Worm (Caenorhabditis elegans) whole organism, L1 larva: ENCODE results near the gene vps-45.
A peak's percentile ranks its signal among the peaks of the same experiment; 100 is the strongest.

Experiments used
- C04F5.9 ChIP-seq: sonication (generic microtip); optimal IDR thresholded peaks from 2 replicates; lab custom pipeline; 2016; ENCODE audit warnings: missing genetic modification characterization, missing compliant biosample characterization
- Y116A8C.19 ChIP-seq: sonication (generic microtip); optimal IDR thresholded peaks from 2 replicates; lab custom pipeline; 2016; ENCODE audit warnings: missing compliant biosample characterization, missing genetic modification characterization, borderline replicate concordance
- aha-1 ChIP-seq: fragments of 150-350 bp; optimal IDR thresholded peaks from 2 replicates; lab custom pipeline; 2014; ENCODE audit warnings: missing biosample characterization, missing genetic modification characterization
- blmp-1 ChIP-seq: fragments of 150-350 bp; optimal IDR thresholded peaks from 2 replicates; lab custom pipeline; 2014; ENCODE audit warnings: missing biosample characterization, missing genetic modification characterization
- ceh-63 ChIP-seq: fragments of 200-800 bp; sonication (Bioruptor generic); optimal IDR thresholded peaks from 2 replicates; lab custom pipeline; 2018; ENCODE audit warnings: mild to moderate bottlenecking, missing genetic modification characterization, missing compliant biosample characterization
- ceh-8 ChIP-seq: fragments of 200-800 bp; sonication (Bioruptor generic); optimal IDR thresholded peaks from 2 replicates; lab custom pipeline; 2018; ENCODE audit warnings: mild to moderate bottlenecking, missing genetic modification characterization, moderate library complexity, missing compliant biosample characterization
- ceh-82 ChIP-seq, 3 experiments: fragments of 150-350 bp in 1 of 3; sonication (generic microtip) in 2 of 3; optimal IDR thresholded peaks; 2 replicates each; lab custom pipeline; 2014 to 2017; ENCODE audit warnings: missing biosample characterization in 3 of 3, missing genetic modification characterization in 3 of 3
- ces-1 ChIP-seq: fragments of 150-350 bp; optimal IDR thresholded peaks from 2 replicates; lab custom pipeline; 2014; ENCODE audit warnings: missing biosample characterization, missing genetic modification reagents, missing genetic modification characterization
- dpl-1 ChIP-seq, 3 experiments: fragments of 150-350 bp in 2 of 3; sonication (generic microtip) in 1 of 3; optimal IDR thresholded peaks; 2 replicates each; lab custom pipeline; 2014 to 2017; ENCODE audit warnings: missing biosample characterization in 3 of 3, missing genetic modification characterization in 3 of 3, missing genetic modification reagents in 3 of 3
- efl-3 ChIP-seq: fragments of 200-800 bp; sonication (Bioruptor generic); optimal IDR thresholded peaks from 2 replicates; lab custom pipeline; 2018; ENCODE audit warnings: mild to moderate bottlenecking, missing genetic modification characterization, missing compliant biosample characterization
- egl-27 ChIP-seq, 2 experiments: fragments of 150-350 bp in 1 of 2; sonication (generic microtip); optimal IDR thresholded peaks; 3 replicates each; lab custom pipeline; 2017 to 2018; ENCODE audit warnings: missing biosample characterization in 2 of 2, missing genetic modification characterization in 2 of 2, missing genetic modification reagents in 2 of 2
- elt-3 ChIP-seq, 6 experiments: fragments of 150-350 bp in 1 of 6; sonication (generic microtip); optimal IDR thresholded peaks; 2 replicates each; lab custom pipeline; 2017 to 2018; ENCODE audit warnings: missing biosample characterization in 6 of 6, missing genetic modification characterization in 6 of 6, inconsistent platforms in 1 of 6
- fkh-10 ChIP-seq: sonication (generic microtip); optimal IDR thresholded peaks from 2 replicates; lab custom pipeline; 2017; ENCODE audit warnings: missing biosample characterization, missing genetic modification reagents, missing genetic modification characterization
- fkh-4 ChIP-seq: sonication (generic microtip); optimal IDR thresholded peaks from 2 replicates; lab custom pipeline; 2016; ENCODE audit warnings: missing compliant biosample characterization, missing genetic modification characterization, borderline replicate concordance
- grh-1 ChIP-seq: fragments of 200-800 bp; sonication (Bioruptor generic); IDR thresholded peaks from 2 replicates; pipeline ENCODE4 v1.3.6; 2022; ENCODE audit warnings: missing genetic modification reagents, missing genetic modification characterization, missing compliant biosample characterization
- hlh-17 ChIP-seq: fragments of 200-800 bp; sonication (Bioruptor generic); optimal IDR thresholded peaks from 2 replicates; lab custom pipeline; 2018; ENCODE audit warnings: missing genetic modification characterization, mild to moderate bottlenecking, missing compliant biosample characterization, moderate library complexity, borderline replicate concordance
- hlh-4 ChIP-seq: sonication (generic microtip); optimal IDR thresholded peaks from 2 replicates; lab custom pipeline; 2016; ENCODE audit warnings: mild to moderate bottlenecking, missing genetic modification characterization, missing compliant biosample characterization
- hpl-2 ChIP-seq: fragments of 150-350 bp; optimal IDR thresholded peaks from 2 replicates; lab custom pipeline; 2014; ENCODE audit warnings: missing biosample characterization, missing genetic modification reagents, missing genetic modification characterization
- jun-1 ChIP-seq: fragments of 150-350 bp; optimal IDR thresholded peaks from 2 replicates; lab custom pipeline; 2014; ENCODE audit warnings: missing biosample characterization, missing genetic modification reagents, missing genetic modification characterization
- lin-13 ChIP-seq: fragments of 150-350 bp; optimal IDR thresholded peaks from 2 replicates; lab custom pipeline; 2014; ENCODE audit warnings: missing biosample characterization, missing genetic modification reagents, missing genetic modification characterization
- lin-14 ChIP-seq: fragments of 200-800 bp; sonication (Bioruptor generic); optimal IDR thresholded peaks from 2 replicates; lab custom pipeline; 2018; ENCODE audit warnings: mild to moderate bottlenecking, missing genetic modification characterization, moderate library complexity, missing compliant biosample characterization
- lin-35 ChIP-seq, 2 experiments: fragments of 150-350 bp; optimal IDR thresholded peaks; 2 replicates each; lab custom pipeline; 2014; ENCODE audit warnings: missing biosample characterization in 2 of 2, missing genetic modification characterization in 2 of 2, missing genetic modification reagents in 2 of 2
- lin-39 ChIP-seq: fragments of 150-350 bp; optimal IDR thresholded peaks from 2 replicates; lab custom pipeline; 2014; ENCODE audit warnings: missing biosample characterization, missing genetic modification reagents, missing genetic modification characterization
- mdl-1 ChIP-seq, 2 experiments: fragments of 150-350 bp; optimal IDR thresholded peaks; 2 replicates each; lab custom pipeline; 2014 to 2017; ENCODE audit warnings: missing biosample characterization in 2 of 2, missing genetic modification characterization in 2 of 2, inconsistent platforms in 1 of 2
- mef-2 ChIP-seq: fragments of 150-350 bp; optimal IDR thresholded peaks from 2 replicates; lab custom pipeline; 2014; ENCODE audit warnings: missing biosample characterization, missing genetic modification characterization
- mep-1 ChIP-seq: fragments of 150-350 bp; optimal IDR thresholded peaks from 2 replicates; lab custom pipeline; 2014; ENCODE audit warnings: missing biosample characterization, missing genetic modification characterization
- nhr-11 ChIP-seq: fragments of 150-350 bp; optimal IDR thresholded peaks from 2 replicates; lab custom pipeline; 2014; ENCODE audit warnings: missing biosample characterization, missing genetic modification characterization
- nhr-237 ChIP-seq: fragments of 150-350 bp; optimal IDR thresholded peaks from 2 replicates; lab custom pipeline; 2014; ENCODE audit warnings: missing biosample characterization, missing genetic modification characterization
- nhr-47 ChIP-seq: sonication (generic microtip); optimal IDR thresholded peaks from 2 replicates; lab custom pipeline; 2016; ENCODE audit warnings: mild to moderate bottlenecking, missing genetic modification characterization, moderate library complexity, missing compliant biosample characterization
- nhr-84 ChIP-seq: sonication (generic microtip); optimal IDR thresholded peaks from 2 replicates; lab custom pipeline; 2017; ENCODE audit warnings: missing biosample characterization, missing genetic modification characterization
- nhr-90 ChIP-seq: sonication (generic microtip); optimal IDR thresholded peaks from 2 replicates; lab custom pipeline; 2016; ENCODE audit warnings: mild to moderate bottlenecking, missing genetic modification characterization, missing compliant biosample characterization; ENCODE audit not compliant: poor library complexity
- pag-3 ChIP-seq: sonication (generic microtip); optimal IDR thresholded peaks from 2 replicates; lab custom pipeline; 2017; ENCODE audit warnings: missing genetic modification characterization, mild to moderate bottlenecking, missing compliant biosample characterization, antibody characterized with exemption, borderline replicate concordance; ENCODE audit not compliant: insufficient read depth
- pqm-1 ChIP-seq: sonication (generic microtip); optimal IDR thresholded peaks from 3 replicates; lab custom pipeline; 2017; ENCODE audit warnings: missing biosample characterization, missing genetic modification characterization
- rnt-1 ChIP-seq: sonication (generic microtip); optimal IDR thresholded peaks from 2 replicates; lab custom pipeline; 2016; ENCODE audit warnings: mild to moderate bottlenecking, missing genetic modification characterization, moderate library complexity, missing compliant biosample characterization
- skn-1 ChIP-seq: fragments of 150-350 bp; optimal IDR thresholded peaks from 2 replicates; lab custom pipeline; 2014; ENCODE audit warnings: missing biosample characterization, missing genetic modification characterization
- snu-23 ChIP-seq: sonication (generic microtip); optimal IDR thresholded peaks from 2 replicates; lab custom pipeline; 2016; ENCODE audit warnings: missing genetic modification characterization, missing compliant biosample characterization
- sox-4 ChIP-seq: sonication (generic microtip); optimal IDR thresholded peaks from 2 replicates; lab custom pipeline; 2016; ENCODE audit warnings: missing genetic modification characterization, missing compliant biosample characterization
- swsn-7 ChIP-seq: sonication (generic microtip); optimal IDR thresholded peaks from 2 replicates; lab custom pipeline; 2016; ENCODE audit warnings: missing genetic modification characterization, missing compliant biosample characterization
- tbx-2 ChIP-seq: sonication (generic microtip); optimal IDR thresholded peaks from 2 replicates; lab custom pipeline; 2016; ENCODE audit warnings: missing genetic modification characterization, missing compliant biosample characterization
- tlp-1 ChIP-seq: fragments of 150-350 bp; optimal IDR thresholded peaks from 2 replicates; lab custom pipeline; 2014; ENCODE audit warnings: missing biosample characterization, missing genetic modification characterization
- unc-62 ChIP-seq: fragments of 150-350 bp; optimal IDR thresholded peaks from 2 replicates; lab custom pipeline; 2014; ENCODE audit warnings: missing biosample characterization, missing genetic modification reagents, missing genetic modification characterization
- unc-86 ChIP-seq: sonication (generic microtip); optimal IDR thresholded peaks from 2 replicates; lab custom pipeline; 2016; ENCODE audit warnings: missing genetic modification characterization, missing compliant biosample characterization
- unc-98 ChIP-seq: fragments of 200-800 bp; sonication (Bioruptor generic); IDR thresholded peaks from 2 replicates; pipeline ENCODE4 v1.3.6; 2022; ENCODE audit warnings: missing genetic modification characterization, missing compliant biosample characterization
- vab-15 ChIP-seq: sonication (generic microtip); optimal IDR thresholded peaks from 2 replicates; lab custom pipeline; 2017; ENCODE audit warnings: missing genotype, mild to moderate bottlenecking, missing genetic modification characterization, missing compliant biosample characterization
- ztf-11 ChIP-seq, 2 experiments: sonication (generic microtip); optimal IDR thresholded peaks; 2 replicates each; lab custom pipeline; 2016 to 2017; ENCODE audit warnings: missing genetic modification characterization in 2 of 2, missing biosample characterization in 1 of 2, missing compliant biosample characterization in 1 of 2

Gene vps-45

ce11 chrX:963171-963570 is 11.5 kb downstream of the vps-45 start, which contains the start of gene ncs-1:
TSS of gene ncs-1 (minus strand) at chrX:963271.
- TF ChIP-seq rnt-1 (tag; lab: Kevin White, UChicago) (no peak), dpl-1 (GFP tag; optimal IDR thresholded peaks at IDR 0.05; lab: Kevin White, UChicago) (no peak), pqm-1 (no peak), nhr-84 (no peak), Y116A8C.19 (tag; lab: Kevin White, UChicago) (no peak), mef-2 (tag; lab: Kevin White, UChicago) (no peak), grh-1 (GFP tag; lab: Robert Waterston, UW) (no peak), aha-1 (tag; lab: Kevin White, UChicago) (no peak), egl-27 (tag; optimal IDR thresholded peaks at IDR 0.05; lab: Kevin White, UChicago) (no peak), tlp-1 (tag; lab: Kevin White, UChicago) (no peak)

- no peak for TF ChIP-seq vab-15 (tag; lab: Kevin White, UChicago)
- TF ChIP-seq skn-1 (tag; lab: Kevin White, UChicago), result no peak
- no peak for TF ChIP-seq ces-1 (GFP tag; lab: Kevin White, UChicago)
- TF ChIP-seq fkh-10, result no peak
Measured at ce11 chrX:960139-960538, 14.5 kb downstream of the vps-45 start.

DNA sequence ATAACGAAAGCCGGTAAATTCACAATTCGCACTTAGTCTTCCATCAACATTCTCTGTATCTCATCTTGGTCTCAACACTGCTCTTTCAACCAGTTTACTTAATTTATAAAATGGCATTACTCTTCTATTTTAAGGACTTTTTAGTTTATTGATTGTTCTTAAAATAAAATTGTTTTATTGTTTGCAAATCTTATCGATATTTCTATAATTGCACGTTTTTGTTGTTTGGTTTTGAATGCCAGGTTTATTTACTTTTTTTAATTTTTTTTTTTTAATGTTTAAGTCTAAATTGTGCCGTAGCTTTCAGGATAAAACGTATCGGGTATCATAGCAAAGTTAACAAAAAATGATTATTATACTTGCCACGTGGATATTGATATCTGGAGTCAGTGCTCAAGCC is 17.1 kb downstream of the vps-45 start, which contains the start of gene chil-10:
Gene chil-10, plus strand, starts transcription at position 301 of the 400 bp plus-strand sequence.
- TF ChIP-seq nhr-90 (tag; lab: Kevin White, UChicago) (no peak), jun-1 (tag; lab: Kevin White, UChicago) (no peak), hpl-2 (GFP tag; lab: Kevin White, UChicago) (no peak), dpl-1 (GFP tag; optimal IDR thresholded peaks at IDR 0.05; lab: Kevin White, UChicago) (no peak), nhr-11 (tag; lab: Kevin White, UChicago) (no peak), efl-3 (GFP tag; lab: Kevin White, UChicago) (no peak), sox-4 (tag; lab: Kevin White, UChicago) (no peak), ceh-8 (GFP tag; lab: Kevin White, UChicago) (no peak), nhr-84 (no peak), hlh-4 (tag; lab: Kevin White, UChicago) (no peak), mdl-1 (tag; optimal IDR thresholded peaks at IDR 0.05; lab: Kevin White, UChicago) (no peak), pag-3 (tag; lab: Kevin White, UChicago) (no peak), C04F5.9 (no peak), mep-1 (tag; lab: Kevin White, UChicago) (no peak), hlh-17 (GFP tag; lab: Kevin White, UChicago) (no peak), grh-1 (GFP tag; lab: Robert Waterston, UW) (no peak), ztf-11 (tag; optimal IDR thresholded peaks at IDR 0.05; lab: Kevin White, UChicago) (no peak), unc-98 (GFP tag; lab: Robert Waterston, UW) (no peak), unc-86 (tag; lab: Kevin White, UChicago) (no peak), lin-39 (tag; lab: Kevin White, UChicago) (no peak)

DNA sequence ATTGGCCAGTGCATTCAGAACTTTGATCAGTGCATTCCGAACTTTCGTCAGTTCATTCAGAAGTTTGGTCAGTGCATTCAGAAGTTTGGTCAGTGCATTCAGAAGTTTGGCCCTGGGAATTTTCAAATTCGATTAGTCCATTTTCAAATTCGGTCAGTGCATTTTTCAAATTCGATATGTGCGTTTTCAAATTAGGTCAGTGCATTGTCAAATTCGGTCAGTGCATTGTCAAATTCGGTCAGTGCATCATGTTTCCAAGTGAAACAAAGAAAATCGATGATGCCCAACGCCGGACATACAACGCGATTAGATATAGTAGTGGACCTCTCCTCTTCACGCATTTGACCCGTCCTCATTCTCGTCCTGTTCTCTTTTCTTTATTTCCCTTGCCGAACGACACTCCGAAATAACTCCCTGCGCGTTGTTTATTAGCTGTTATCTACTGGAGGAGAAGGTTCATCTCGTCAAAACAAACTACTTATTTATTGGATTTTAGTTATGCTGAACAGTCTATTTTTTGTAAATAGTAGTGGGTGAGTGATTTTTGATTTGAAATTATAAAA is 20.1 kb downstream of the vps-45 start, which contains the start of gene apm-3:
Gene apm-3, plus strand, starts transcription at position 477 of the 563 bp plus-strand sequence.
- TF ChIP-seq skn-1 (tag; lab: Kevin White, UChicago) (no peak), blmp-1 (tag; lab: Kevin White, UChicago) (peak; percentile 38), nhr-237 (no peak), jun-1 (tag; lab: Kevin White, UChicago) (peak; percentile 8), mep-1 (tag; lab: Kevin White, UChicago) (peak; percentile 33), nhr-47 (peak; percentile 44), fkh-4 (tag; lab: Kevin White, UChicago) (no peak), lin-35 (GFP tag; optimal IDR thresholded peaks at IDR 0.05; lab: Kevin White, UChicago) (peak; percentile 19 to 41), ceh-63 (no peak), dpl-1 (GFP tag; optimal IDR thresholded peaks at IDR 0.05; lab: Kevin White, UChicago) (peak in 1 of 3 experiments; percentile 31), lin-14 (GFP tag; lab: Kevin White, UChicago) (peak; percentile 77), ztf-11 (tag; optimal IDR thresholded peaks at IDR 0.05; lab: Kevin White, UChicago) (no peak), tbx-2 (tag; lab: Kevin White, UChicago) (peak; percentile 10), lin-13 (GFP tag; lab: Kevin White, UChicago) (peak; percentile 16), unc-62 (GFP tag; lab: Kevin White, UChicago) (no peak), vab-15 (tag; lab: Kevin White, UChicago) (no peak), elt-3 (tag; optimal IDR thresholded peaks at IDR 0.05; lab: Kevin White, UChicago) (peak in 1 of 6 experiments; percentile 20), ceh-82 (tag; optimal IDR thresholded peaks at IDR 0.05; lab: Kevin White, UChicago) (peak in 2 of 3 experiments; percentile 10 to 40), snu-23 (GFP tag; lab: Kevin White, UChicago) (peak; percentile 49), rnt-1 (tag; lab: Kevin White, UChicago) (peak; percentile 21), swsn-7 (tag; lab: Kevin White, UChicago) (peak; percentile 17)
